Fruit fly (Drosophila melanogaster) whole organism, embryonic: ENCODE data around the gene CG11581.

Experiments
- Abd-B ChIP-seq: fragments of 200-800 bp; sonication (Bioruptor generic); optimal IDR thresholded peaks from 2 replicates; lab custom pipeline; 2018; ENCODE audit warnings: missing biosample characterization, mild to moderate bottlenecking, missing genetic modification characterization, moderate library complexity
- Adf1 ChIP-seq: fragments of 200-800 bp; sonication (Bioruptor generic); IDR thresholded peaks from 2 replicates; pipeline ENCODE4 v1.3.6; 2022; ENCODE audit warnings: missing biosample characterization, missing genetic modification characterization
- CG1233 ChIP-seq: fragments of 200-800 bp; sonication (Bioruptor generic); optimal IDR thresholded peaks from 4 replicates; lab custom pipeline; 2018; ENCODE audit warnings: missing biosample characterization, mild to moderate bottlenecking, missing genetic modification characterization
- CG14050 ChIP-seq: fragments of 200-800 bp; sonication (Bioruptor generic); IDR thresholded peaks from 3 replicates; pipeline ENCODE4 v1.3.6; 2022; ENCODE audit warnings: missing biosample characterization, missing genetic modification characterization
- CG14860 ChIP-seq: fragments of 200-800 bp; sonication (Bioruptor generic); IDR thresholded peaks from 3 replicates; pipeline ENCODE4 v1.3.6; 2022; ENCODE audit warnings: missing biosample characterization, missing genetic modification characterization; ENCODE audit not compliant: partially characterized antibody
- CG15696 ChIP-seq: fragments of 200-800 bp; sonication (Bioruptor generic); optimal IDR thresholded peaks from 2 replicates; lab custom pipeline; 2019; ENCODE audit warnings: missing biosample characterization, mild to moderate bottlenecking, missing genetic modification characterization, moderate library complexity
- CG1603 ChIP-seq: fragments of 200-800 bp; sonication (Bioruptor generic); optimal IDR thresholded peaks from 2 replicates; lab custom pipeline; 2019; ENCODE audit warnings: missing biosample characterization, mild to moderate bottlenecking, missing genetic modification characterization, moderate library complexity
- CG17829 ChIP-seq: fragments of 200-800 bp; optimal IDR thresholded peaks from 2 replicates; lab custom pipeline; 2019; ENCODE audit warnings: missing biosample characterization, mild to moderate bottlenecking, missing genetic modification characterization, moderate library complexity
- CG18599 ChIP-seq: fragments of 200-800 bp; sonication (Bioruptor generic); optimal IDR thresholded peaks from 3 replicates; lab custom pipeline; 2017; ENCODE audit warnings: missing biosample characterization, missing genetic modification characterization, mild to moderate bottlenecking, moderate library complexity, missing genetic modification reagents
- CG2116 ChIP-seq: fragments of 200-800 bp; sonication (Bioruptor generic); optimal IDR thresholded peaks from 3 replicates; lab custom pipeline; 2018; ENCODE audit warnings: missing biosample characterization, mild to moderate bottlenecking, missing genetic modification characterization
- CG2120 ChIP-seq: fragments of 200-800 bp; sonication (Bioruptor generic); optimal IDR thresholded peaks from 3 replicates; lab custom pipeline; 2016; ENCODE audit warnings: missing biosample characterization, missing genetic modification characterization
- CG2678 ChIP-seq: fragments of 200-800 bp; sonication (Bioruptor generic); optimal IDR thresholded peaks from 3 replicates; lab custom pipeline; 2019; ENCODE audit warnings: missing biosample characterization, mild to moderate bottlenecking, missing genetic modification characterization, moderate library complexity
- CG31388 ChIP-seq: fragments of 200-800 bp; sonication (Bioruptor generic); optimal IDR thresholded peaks from 2 replicates; lab custom pipeline; 2016; ENCODE audit warnings: missing biosample characterization, missing genetic modification characterization
- CG34224 ChIP-seq: fragments of 200-800 bp; sonication (Bioruptor generic); IDR thresholded peaks from 3 replicates; pipeline ENCODE4 v1.3.6; 2022; ENCODE audit warnings: missing biosample characterization, missing genetic modification characterization; ENCODE audit not compliant: partially characterized antibody
- CG3838 ChIP-seq: fragments of 200-800 bp; sonication (Bioruptor generic); optimal IDR thresholded peaks from 3 replicates; lab custom pipeline; 2016; ENCODE audit warnings: missing biosample characterization, missing genetic modification characterization
- CG4424 ChIP-seq: fragments of 200-800 bp; sonication (Bioruptor generic); optimal IDR thresholded peaks from 3 replicates; lab custom pipeline; 2016; ENCODE audit warnings: missing biosample characterization, missing genetic modification characterization
- CG4820 ChIP-seq: fragments of 200-800 bp; sonication (Bioruptor generic); optimal IDR thresholded peaks from 3 replicates; lab custom pipeline; 2016; ENCODE audit warnings: missing biosample characterization, missing genetic modification characterization
- CG6175 ChIP-seq: fragments of 200-800 bp; sonication (Bioruptor generic); IDR thresholded peaks from 3 replicates; pipeline ENCODE4 v1.3.6; 2022; ENCODE audit warnings: missing biosample characterization, missing genetic modification characterization
- CG6813 ChIP-seq: fragments of 200-800 bp; sonication (Bioruptor generic); optimal IDR thresholded peaks from 2 replicates; lab custom pipeline; 2017; ENCODE audit warnings: missing biosample characterization, missing genetic modification characterization, mild to moderate bottlenecking, moderate library complexity, missing genetic modification reagents
- CG8359 ChIP-seq: fragments of 200-800 bp; sonication (Bioruptor generic); optimal IDR thresholded peaks from 2 replicates; lab custom pipeline; 2017; ENCODE audit warnings: missing biosample characterization, mild to moderate bottlenecking, missing genetic modification characterization, borderline replicate concordance
- E2f1 ChIP-seq: fragments of 200-800 bp; sonication (Bioruptor generic); IDR thresholded peaks from 2 replicates; pipeline ENCODE4 v1.3.6; 2022; ENCODE audit warnings: missing biosample characterization, missing genetic modification characterization
- Fer1 ChIP-seq: fragments of 200-800 bp; sonication (Bioruptor generic); optimal IDR thresholded peaks from 2 replicates; lab custom pipeline; 2017; ENCODE audit warnings: missing biosample characterization, mild to moderate bottlenecking, missing genetic modification characterization
- HLH3B ChIP-seq: fragments of 200-800 bp; sonication (Bioruptor generic); IDR thresholded peaks from 2 replicates; pipeline ENCODE4 v1.3.6; 2022; ENCODE audit warnings: missing biosample characterization, missing genetic modification characterization
- Hr51 ChIP-seq, 2 experiments: fragments of 200-800 bp; sonication (Bioruptor generic); optimal IDR thresholded peaks; 2 replicates in 1 of 2; 3 replicates in 1 of 2; lab custom pipeline; 2016 to 2018; ENCODE audit warnings: missing biosample characterization in 2 of 2, missing genetic modification characterization in 2 of 2, mild to moderate bottlenecking in 1 of 2, moderate library complexity in 1 of 2
- MBD-R2 ChIP-seq: fragments of 200-800 bp; sonication (Bioruptor generic); IDR thresholded peaks from 2 replicates; pipeline ENCODE4 v1.3.6; 2022; ENCODE audit warnings: missing biosample characterization, missing genetic modification characterization
- Max ChIP-seq: fragments of 200-800 bp; sonication (Bioruptor generic); optimal IDR thresholded peaks from 2 replicates; lab custom pipeline; 2016; ENCODE audit warnings: missing biosample characterization, mild to moderate bottlenecking, missing genetic modification characterization
- Mrtf ChIP-seq: fragments of 200-800 bp; sonication (Bioruptor generic); IDR thresholded peaks from 3 replicates; pipeline ENCODE4 v1.3.6; 2022; ENCODE audit warnings: missing biosample characterization, missing genetic modification characterization
- Sry-β ChIP-seq: fragments of 200-800 bp; sonication (Bioruptor generic); optimal IDR thresholded peaks from 2 replicates; lab custom pipeline; 2018; ENCODE audit warnings: missing biosample characterization, mild to moderate bottlenecking, missing genetic modification characterization, moderate library complexity
- bowl ChIP-seq: fragments of 200-800 bp; sonication (Bioruptor generic); IDR thresholded peaks from 2 replicates; pipeline ENCODE4 v1.3.6; 2022; ENCODE audit warnings: missing biosample characterization, missing genetic modification characterization
- cg ChIP-seq: fragments of 200-800 bp; sonication (Bioruptor generic); optimal IDR thresholded peaks from 3 replicates; lab custom pipeline; 2019; ENCODE audit warnings: missing biosample characterization, mild to moderate bottlenecking, missing genetic modification characterization, moderate library complexity
- emc ChIP-seq: fragments of 200-800 bp; sonication (Bioruptor generic); optimal IDR thresholded peaks from 2 replicates; lab custom pipeline; 2016; ENCODE audit warnings: missing biosample characterization, missing genetic modification characterization
- gce ChIP-seq: fragments of 200-800 bp; sonication (Bioruptor generic); IDR thresholded peaks from 3 replicates; pipeline ENCODE4 v1.3.6; 2022; ENCODE audit warnings: missing biosample characterization, missing genetic modification characterization
- gcm ChIP-seq: fragments of 200-800 bp; sonication (Bioruptor generic); optimal IDR thresholded peaks from 2 replicates; lab custom pipeline; 2019; ENCODE audit warnings: missing biosample characterization, mild to moderate bottlenecking, missing genetic modification characterization, moderate library complexity
- lmd ChIP-seq: fragments of 200-800 bp; sonication (Bioruptor generic); IDR thresholded peaks from 2 replicates; pipeline ENCODE4 v1.3.6; 2022; ENCODE audit warnings: missing biosample characterization, missing genetic modification characterization
- nau ChIP-seq: fragments of 200-800 bp; sonication (Bioruptor generic); optimal IDR thresholded peaks from 3 replicates; lab custom pipeline; 2017; ENCODE audit warnings: missing biosample characterization, mild to moderate bottlenecking, missing genetic modification characterization, missing genetic modification reagents
- nerfin-1 ChIP-seq: fragments of 200-800 bp; sonication (Bioruptor generic); optimal IDR thresholded peaks from 3 replicates; lab custom pipeline; 2019; ENCODE audit warnings: missing biosample characterization, mild to moderate bottlenecking, missing genetic modification characterization, moderate library complexity
- pan ChIP-seq, 4 experiments: fragments of >200 bp in 3 of 4; fragments of 200-800 bp in 1 of 4; sonication (Bioruptor generic) in 1 of 4; optimal IDR thresholded peaks in 3 of 4; IDR thresholded peaks in 1 of 4; 2 replicates each; pipeline versions ENCODE4 v1.3.6 to Lab custom; 2017 to 2022; ENCODE audit warnings: missing biosample characterization in 2 of 4, missing genetic modification characterization in 2 of 4, mixed read lengths in 1 of 4
- sc ChIP-seq, 3 experiments: fragments of >200 bp in 2 of 3; fragments of 200-800 bp in 1 of 3; sonication (Bioruptor generic) in 1 of 3; optimal IDR thresholded peaks; 2 replicates in 2 of 3; 3 replicates in 1 of 3; lab custom pipeline; 2017; ENCODE audit warnings: mild to moderate bottlenecking in 1 of 3, missing biosample characterization in 1 of 3, missing genetic modification characterization in 1 of 3, missing genetic modification reagents in 1 of 3
- sens-2 ChIP-seq: fragments of 200-800 bp; sonication (Bioruptor generic); IDR thresholded peaks from 2 replicates; pipeline ENCODE4 v1.3.6; 2022; ENCODE audit warnings: missing biosample characterization, missing genetic modification characterization
- slbo ChIP-seq: fragments of 200-800 bp; sonication (Bioruptor generic); IDR thresholded peaks from 2 replicates; pipeline ENCODE4 v1.3.6; 2022; ENCODE audit warnings: missing biosample characterization, missing genetic modification characterization
- so ChIP-seq: fragments of 200-800 bp; sonication (Bioruptor generic); IDR thresholded peaks from 3 replicates; pipeline ENCODE4 v1.3.6; 2022; ENCODE audit warnings: missing biosample characterization, missing genetic modification characterization
- sob ChIP-seq: fragments of 200-800 bp; sonication (Bioruptor generic); IDR thresholded peaks from 2 replicates; pipeline ENCODE4 v1.3.6; 2022; ENCODE audit warnings: missing biosample characterization, missing genetic modification characterization
- ssp ChIP-seq: fragments of 200-800 bp; sonication (Bioruptor generic); IDR thresholded peaks from 2 replicates; pipeline ENCODE4 v1.3.6; 2022; ENCODE audit warnings: missing biosample characterization, missing genetic modification characterization
- stc ChIP-seq: fragments of 200-800 bp; sonication (Bioruptor generic); IDR thresholded peaks from 2 replicates; pipeline ENCODE4 v1.3.6; 2022; ENCODE audit warnings: missing biosample characterization, missing genetic modification characterization
- trem ChIP-seq: fragments of 200-800 bp; optimal IDR thresholded peaks from 3 replicates; lab custom pipeline; 2019; ENCODE audit warnings: missing biosample characterization, mild to moderate bottlenecking, missing genetic modification characterization, moderate library complexity
- zfh2 ChIP-seq: fragments of 200-800 bp; sonication (Bioruptor generic); optimal IDR thresholded peaks from 2 replicates; lab custom pipeline; 2016; ENCODE audit warnings: missing biosample characterization, missing genetic modification characterization

CG11581 gene

dm6 chrX:14208426-14209208 lies 31.9 kb downstream of the CG11581 start (continued):
- TF ChIP-seq CG14050 (GFP tag; lab: Robert Waterston, UW) = peak; percentile 61
- TF ChIP-seq Adf1 (GFP tag; lab: Robert Waterston, UW) = peak; percentile 97
- TF ChIP-seq CG18599 (GFP tag; lab: Kevin White, UChicago) = peak; percentile 59
- peak; percentile 42; the same call in 1 of the 3 replicates for TF ChIP-seq so (GFP tag; lab: Robert Waterston, UW)
- peak; percentile 9 for TF ChIP-seq Sry-β
- TF ChIP-seq pan (optimal IDR thresholded peaks at IDR 0.05; lab: Kevin White, UChicago) = no peak
- TF ChIP-seq pan (GFP tag; optimal IDR thresholded peaks at IDR 0.05 in 1 of 2, IDR thresholded peaks at IDR 0.05 in 1 of 2) = peak in 1 of 2 experiments; percentile 58
- peak; percentile 57 for TF ChIP-seq CG15696 (tag; lab: Kevin White, UChicago)
- peak; percentile 43 for TF ChIP-seq nau (GFP tag; lab: Kevin White, UChicago)
- no peak for TF ChIP-seq CG14860 (GFP tag; lab: Robert Waterston, UW)
- peak; percentile 47 for TF ChIP-seq trem (tag; lab: Kevin White, UChicago)
- TF ChIP-seq gce (GFP tag; lab: Robert Waterston, UW) = peak; percentile 73; the same call in 1 of the 3 replicates
- TF ChIP-seq sob (GFP tag; lab: Robert Waterston, UW) = peak; percentile 51; the same call in 1 of the 2 replicates
- peak; percentile 24 for TF ChIP-seq lmd
- peak; percentile 41; the same call in 1 of the 3 replicates for TF ChIP-seq CG34224
- TF ChIP-seq CG2678 = peak; percentile 76
- no peak for TF ChIP-seq CG31388
- no peak for TF ChIP-seq CG3838 (GFP tag; lab: Kevin White, UChicago)
- peak; percentile 29; the same call in 1 of the 2 replicates for TF ChIP-seq E2f1 (GFP tag; lab: Robert Waterston, UW)
- TF ChIP-seq sens-2 (GFP tag; lab: Robert Waterston, UW) = peak; percentile 51; the same call in 1 of the 2 replicates
- peak in 1 of 2 experiments; percentile 75 for TF ChIP-seq Hr51 (GFP tag; optimal IDR thresholded peaks at IDR 0.05; lab: Kevin White, UChicago)
- TF ChIP-seq sc (optimal IDR thresholded peaks at IDR 0.05; lab: Kevin White, UChicago) = no peak
- peak; percentile 42 for TF ChIP-seq sc (GFP tag; optimal IDR thresholded peaks at IDR 0.05; lab: Kevin White, UChicago)
- TF ChIP-seq CG2120 (GFP tag; lab: Kevin White, UChicago) = peak; percentile 29
- no peak for TF ChIP-seq Abd-B
- TF ChIP-seq zfh2 (GFP tag; lab: Kevin White, UChicago) = no peak
- peak; percentile 77 for TF ChIP-seq CG6813
- TF ChIP-seq Max (GFP tag; lab: Kevin White, UChicago) = peak; percentile 5
- 0 out of 2 replicates have a peak, but pooled peaks have one; percentile 22 for TF ChIP-seq MBD-R2 (GFP tag; lab: Robert Waterston, UW)
- peak; percentile 57 for TF ChIP-seq CG4820 (GFP tag; lab: Kevin White, UChicago)
- peak; percentile 63 for TF ChIP-seq cg (GFP tag; lab: Kevin White, UChicago)
- TF ChIP-seq CG2116 (GFP tag; lab: Kevin White, UChicago) = peak; percentile 10
- peak; percentile 64; the same call in 1 of the 3 replicates for TF ChIP-seq Mrtf (GFP tag; lab: Robert Waterston, UW)
- TF ChIP-seq CG1233 (GFP tag; lab: Kevin White, UChicago) = peak; percentile 63
- TF ChIP-seq Fer1 (GFP tag; lab: Kevin White, UChicago) = peak; percentile 33
- TF ChIP-seq CG8359 (GFP tag; lab: Kevin White, UChicago) = peak; percentile 60
- 0 out of 3 replicates have a peak, but pooled peaks have one; percentile 26 for TF ChIP-seq CG6175 (GFP tag; lab: Robert Waterston, UW)
- peak; percentile 68 for TF ChIP-seq gcm (GFP tag; lab: Kevin White, UChicago)
- no peak for TF ChIP-seq bowl
- TF ChIP-seq ssp (GFP tag; lab: Robert Waterston, UW) = 0 out of 2 replicates have a peak, but pooled peaks have one; percentile 17
- TF ChIP-seq slbo (GFP tag; lab: Robert Waterston, UW) = peak; percentile 24; the same call in 1 of the 2 replicates
- peak; percentile 60 for TF ChIP-seq CG17829
- peak; percentile 59 for TF ChIP-seq CG4424 (GFP tag; lab: Kevin White, UChicago)
- TF ChIP-seq nerfin-1 (tag; lab: Kevin White, UChicago) = peak; percentile 63
- TF ChIP-seq HLH3B (GFP tag; lab: Robert Waterston, UW) = peak; percentile 49; the same call in 1 of the 2 replicates
- peak; percentile 40 for TF ChIP-seq CG1603 (tag; lab: Kevin White, UChicago)
- peak; percentile 68 for TF ChIP-seq stc (GFP tag; lab: Robert Waterston, UW)
- no peak for TF ChIP-seq emc
